Fruit fly (Drosophila melanogaster) whole organism, adult: ENCODE data around the gene eIF4E5.

Experiments used
- CG12768 ChIP-seq: fragments of 200-800 bp; sonication (Bioruptor generic); optimal IDR thresholded peaks from 2 replicates; lab custom pipeline; 2017; ENCODE audit warnings: missing biosample characterization, missing genetic modification characterization, mild to moderate bottlenecking, moderate library complexity, missing genetic modification reagents
- CG14711 ChIP-seq: fragments of 200-800 bp; sonication (Bioruptor generic); optimal IDR thresholded peaks from 2 replicates; lab custom pipeline; 2018; ENCODE audit warnings: missing biosample characterization, mild to moderate bottlenecking, missing genetic modification characterization, moderate library complexity
- CG7045 ChIP-seq: fragments of 200-800 bp; sonication (Bioruptor generic); optimal IDR thresholded peaks from 2 replicates; lab custom pipeline; 2017; ENCODE audit warnings: missing biosample characterization, mild to moderate bottlenecking, missing genetic modification characterization
- Clk ChIP-seq: fragments of 200-800 bp; sonication (Bioruptor generic); optimal IDR thresholded peaks from 2 replicates; lab custom pipeline; 2017; ENCODE audit warnings: missing biosample characterization, missing genetic modification characterization
- Hr96 ChIP-seq: fragments of 200-800 bp; sonication (Bioruptor generic); optimal IDR thresholded peaks from 2 replicates; lab custom pipeline; 2016; ENCODE audit warnings: missing biosample characterization, missing genetic modification characterization
- Mnt ChIP-seq: fragments of 200-800 bp; sonication (Bioruptor generic); optimal IDR thresholded peaks from 2 replicates; lab custom pipeline; 2016; ENCODE audit warnings: missing biosample characterization, mild to moderate bottlenecking, missing genetic modification characterization
- bab1 ChIP-seq: fragments of 200-800 bp; sonication (Bioruptor generic); optimal IDR thresholded peaks from 3 replicates; lab custom pipeline; 2019; ENCODE audit warnings: missing biosample characterization, mild to moderate bottlenecking, missing genetic modification characterization, moderate library complexity
- cic ChIP-seq: fragments of 200-800 bp; sonication (Bioruptor generic); optimal IDR thresholded peaks from 2 replicates; lab custom pipeline; 2017; ENCODE audit warnings: missing biosample characterization, mild to moderate bottlenecking, missing genetic modification characterization, moderate library complexity
- ovo ChIP-seq: fragments of 200-800 bp; sonication (Bioruptor generic); optimal IDR thresholded peaks from 2 replicates; lab custom pipeline; 2016; ENCODE audit warnings: missing biosample characterization, missing genetic modification characterization

dm6 chr3L:7889976-7890375 lies 4.7 kb upstream of the eIF4E5 start:
- TF ChIP-seq CG14711 (tag; lab: Kevin White, UChicago) = no peak
- TF ChIP-seq CG12768 (GFP tag; lab: Kevin White, UChicago) = no peak
- TF ChIP-seq Hr96 = no peak
- TF ChIP-seq Clk = no peak
- TF ChIP-seq CG7045 = no peak
- TF ChIP-seq cic = no peak
- no peak for TF ChIP-seq Mnt
- TF ChIP-seq ovo (GFP tag; lab: Kevin White, UChicago) = no peak
- no peak for TF ChIP-seq bab1 (GFP tag; lab: Kevin White, UChicago)
